Fruit fly (Drosophila melanogaster) whole organism, pupa: Measurements from ENCODE around the gene CG7715.

Experiments
- CG10348 ChIP-seq: fragments of 200-800 bp; sonication (Bioruptor generic); IDR thresholded peaks from 2 replicates; pipeline ENCODE4 v1.3.6; 2022; ENCODE audit warnings: missing biosample characterization, missing genetic modification characterization
- CG12605 ChIP-seq: fragments of 200-800 bp; sonication (Bioruptor generic); IDR thresholded peaks from 2 replicates; pipeline ENCODE4 v1.3.6; 2022; ENCODE audit warnings: missing biosample characterization, missing genetic modification characterization
- CG13204 ChIP-seq: fragments of 200-800 bp; sonication (Bioruptor generic); optimal IDR thresholded peaks from 2 replicates; lab custom pipeline; 2018; ENCODE audit warnings: missing biosample characterization, mild to moderate bottlenecking, missing genetic modification characterization, moderate library complexity
- CG14655 ChIP-seq: fragments of 200-800 bp; sonication (Bioruptor generic); optimal IDR thresholded peaks from 3 replicates; lab custom pipeline; 2017; ENCODE audit warnings: mild to moderate bottlenecking, missing biosample characterization, missing genetic modification reagents, missing genetic modification characterization
- CG15710 ChIP-seq: fragments of 200-800 bp; sonication (Bioruptor generic); optimal IDR thresholded peaks from 2 replicates; lab custom pipeline; 2018; ENCODE audit warnings: missing biosample characterization, mild to moderate bottlenecking, missing genetic modification characterization, moderate library complexity
- CG17806 ChIP-seq: fragments of 200-800 bp; sonication (Bioruptor generic); optimal IDR thresholded peaks from 2 replicates; lab custom pipeline; 2018; ENCODE audit warnings: missing biosample characterization, mild to moderate bottlenecking, missing genetic modification characterization, moderate library complexity
- CG32121 ChIP-seq: fragments of 200-800 bp; sonication (Bioruptor generic); IDR thresholded peaks from 2 replicates; pipeline ENCODE4 v1.3.6; 2022; ENCODE audit warnings: missing biosample characterization, missing genetic modification characterization
- CG34367 ChIP-seq: fragments of 200-800 bp; sonication (Bioruptor generic); optimal IDR thresholded peaks from 2 replicates; lab custom pipeline; 2018; ENCODE audit warnings: missing biosample characterization, mild to moderate bottlenecking, missing genetic modification characterization
- CG4496 ChIP-seq: fragments of 200-800 bp; sonication (Bioruptor generic); IDR thresholded peaks from 3 replicates; pipeline ENCODE4 v1.3.6; 2022; ENCODE audit warnings: missing biosample characterization, missing genetic modification characterization
- CG8301 ChIP-seq: fragments of 200-800 bp; sonication (Bioruptor generic); optimal IDR thresholded peaks from 2 replicates; lab custom pipeline; 2018; ENCODE audit warnings: missing biosample characterization, mild to moderate bottlenecking, missing genetic modification characterization
- CG9948 ChIP-seq: fragments of 200-800 bp; sonication (Bioruptor generic); optimal IDR thresholded peaks from 2 replicates; lab custom pipeline; 2018; ENCODE audit warnings: missing biosample characterization, mild to moderate bottlenecking, missing genetic modification characterization, moderate library complexity
- D1 ChIP-seq: fragments of 200-800 bp; sonication (Bioruptor generic); optimal IDR thresholded peaks from 2 replicates; lab custom pipeline; 2018; ENCODE audit warnings: missing biosample characterization, mild to moderate bottlenecking, missing genetic modification characterization, moderate library complexity
- EcR ChIP-seq: fragments of 200-800 bp; sonication (Bioruptor generic); optimal IDR thresholded peaks from 3 replicates; lab custom pipeline; 2019; ENCODE audit warnings: missing biosample characterization, missing genetic modification characterization, mild to moderate bottlenecking, moderate library complexity, missing genetic modification reagents
- Ets98B ChIP-seq: fragments of 200-800 bp; sonication (Bioruptor generic); IDR thresholded peaks from 2 replicates; pipeline ENCODE4 v1.3.6; 2022; ENCODE audit warnings: missing biosample characterization, missing genetic modification characterization
- Pif1A ChIP-seq: fragments of 200-800 bp; sonication (Bioruptor generic); optimal IDR thresholded peaks from 3 replicates; lab custom pipeline; 2016; ENCODE audit warnings: missing biosample characterization, missing genetic modification characterization
- Pif1B ChIP-seq: fragments of 200-800 bp; sonication (Bioruptor generic); optimal IDR thresholded peaks from 3 replicates; lab custom pipeline; 2016; ENCODE audit warnings: missing biosample characterization, missing genetic modification characterization
- Snoo ChIP-seq: fragments of 200-800 bp; sonication (Bioruptor generic); optimal IDR thresholded peaks from 3 replicates; lab custom pipeline; 2017; ENCODE audit warnings: missing biosample characterization, mild to moderate bottlenecking, missing genetic modification characterization, inconsistent platforms
- fd96Ca ChIP-seq: fragments of 200-800 bp; sonication (Bioruptor generic); IDR thresholded peaks from 3 replicates; pipeline ENCODE4 v1.3.6; 2022; ENCODE audit warnings: missing biosample characterization, missing genetic modification characterization
- gl ChIP-seq: fragments of 200-800 bp; sonication (Bioruptor generic); optimal IDR thresholded peaks from 2 replicates; lab custom pipeline; 2018; ENCODE audit warnings: missing biosample characterization, mild to moderate bottlenecking, missing genetic modification characterization
- rn ChIP-seq: fragments of 200-800 bp; sonication (Bioruptor generic); IDR thresholded peaks from 2 replicates; pipeline ENCODE4 v1.3.6; 2022; ENCODE audit warnings: missing biosample characterization, missing genetic modification characterization

CG7715 gene

DNA sequence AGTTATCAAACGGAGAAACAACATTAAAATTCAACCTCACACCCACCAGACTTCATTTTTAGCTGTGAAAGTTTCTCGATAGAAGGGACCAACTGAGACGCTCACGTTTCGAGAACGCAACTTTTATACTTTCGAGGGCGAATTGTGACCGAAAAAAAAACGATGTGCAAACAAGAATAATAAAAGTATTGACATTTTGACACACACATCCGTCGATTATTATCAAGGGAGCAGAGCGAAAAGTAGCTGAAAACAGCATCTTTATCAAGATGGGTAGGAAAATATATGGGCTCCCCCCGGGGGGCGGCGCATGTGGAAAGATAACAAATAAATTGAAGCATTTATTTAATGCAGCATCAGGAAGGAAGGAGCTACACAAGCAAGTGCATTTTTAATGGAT, 34.7 kb downstream of the CG7715 start, which contains the start of gene CG14300:
TSS of gene CG14300 (minus strand) at position 101 of the 400 bp plus-strand sequence.
- TF ChIP-seq CG4496 (no peak), Ets98B (GFP tag; lab: Robert Waterston, UW) (no peak), Pif1B (GFP tag; lab: Kevin White, UChicago) (no peak), CG15710 (tag; lab: Kevin White, UChicago) (no peak), CG32121 (GFP tag; lab: Robert Waterston, UW) (no peak), D1 (tag; lab: Kevin White, UChicago) (no peak), CG13204 (no peak), CG10348 (GFP tag; lab: Robert Waterston, UW) (no peak)

dm6 chr3R:18692619-18693018, 35.6 kb downstream of the CG7715 start, which contains the start of gene Muc91C:
TSS of gene Muc91C (minus strand) at chr3R:18692719.
- TF ChIP-seq CG8301, result no peak
- TF ChIP-seq, all 21 proteins: peak for 0

dm6 chr3R:18681054-18681453, 47.2 kb downstream of the CG7715 start:
- TF ChIP-seq CG14655 (GFP tag; lab: Kevin White, UChicago), result no peak

dm6 chr3R:18680332-18680731, 47.9 kb downstream of the CG7715 start, which contains the start of the genes CG46318 and ChT:
TSS of gene CG46318 (plus strand) at chr3R:18680604.
TSS of gene ChT (plus strand) at chr3R:18680604.
- TF ChIP-seq D1 (tag; lab: Kevin White, UChicago) (no peak), CG17806 (no peak), fd96Ca (no peak), CG8301 (no peak), Ets98B (GFP tag; lab: Robert Waterston, UW) (no peak), CG9948 (tag; lab: Kevin White, UChicago) (no peak), CG15710 (tag; lab: Kevin White, UChicago) (no peak), CG4496 (no peak), EcR (GFP tag; lab: Kevin White, UChicago) (no peak), CG14655 (GFP tag; lab: Kevin White, UChicago) (no peak), Snoo (tag; lab: Kevin White, UChicago) (no peak), CG10348 (GFP tag; lab: Robert Waterston, UW) (no peak), CG32121 (GFP tag; lab: Robert Waterston, UW) (no peak), CG34367 (no peak), rn (GFP tag; lab: Robert Waterston, UW) (no peak), CG12605 (GFP tag; lab: Robert Waterston, UW) (no peak), Pif1B (GFP tag; lab: Kevin White, UChicago) (no peak), Pif1A (no peak), gl (tag; lab: Kevin White, UChicago) (no peak)
- TF ChIP-seq, all 21 proteins: peak for 0
